Fruit fly (Drosophila melanogaster) Kc167 (cell line): Measurements from ENCODE around the gene CG10232.

ENCODE experiments used
- Sin3A ChIP-seq: fragments of >200 bp; optimal IDR thresholded peaks from 2 replicates; lab custom pipeline; 2018; ENCODE audit warnings: missing external identifiers
- insv ChIP-seq: fragments of >200 bp; optimal IDR thresholded peaks from 3 replicates; lab custom pipeline; 2018; ENCODE audit warnings: missing external identifiers
- psq ChIP-seq: fragments of >200 bp; optimal IDR thresholded peaks from 2 replicates; lab custom pipeline; 2017; ENCODE audit warnings: missing external identifiers
- ttk ChIP-seq: sonication (Bioruptor generic); optimal IDR thresholded peaks from 2 replicates; lab custom pipeline; 2017; ENCODE audit warnings: missing external identifiers

dm6 chr3R:23727657-23728056, 6.2 kb upstream of the CG10232 start:
- no peak for TF ChIP-seq psq (lab: Kevin White, UChicago)
- TF ChIP-seq insv, result no peak
- no peak for TF ChIP-seq Sin3A (lab: Kevin White, UChicago)
- TF ChIP-seq ttk (lab: Kevin White, UChicago), result no peak
